Worm (Caenorhabditis elegans): Measurements from ENCODE around the gene snr-1.

- no peak for TF ChIP-seq pha-4 (tag; optimal IDR thresholded peaks at IDR 0.05)
- no peak for TF ChIP-seq rpc-1 (optimal IDR thresholded peaks at IDR 0.05)
- no peak for TF ChIP-seq rpc-1 (tag; optimal IDR thresholded peaks at IDR 0.05)
- TF ChIP-seq egl-44 (GFP tag; IDR thresholded peaks at IDR 0.05), result no peak
- TF ChIP-seq nhr-179 (tag; optimal IDR thresholded peaks at IDR 0.05), result no peak
- TF ChIP-seq unc-62 (GFP tag; optimal IDR thresholded peaks at IDR 0.05), result no peak
- no peak for TF ChIP-seq hrde-1 (tag; optimal IDR thresholded peaks at IDR 0.05; ENCODE audit: borderline replicate concordance)
- TF ChIP-seq him-1 (tag; optimal IDR thresholded peaks at IDR 0.05), result no peak
- no peak for TF ChIP-seq madf-6 (GFP tag; IDR thresholded peaks at IDR 0.05)
- no peak for TF ChIP-seq let-526 (GFP tag; IDR thresholded peaks at IDR 0.05)
- TF ChIP-seq ama-1 (optimal IDR thresholded peaks at IDR 0.05), result no peak
- no peak for TF ChIP-seq ama-1 (GFP tag; optimal IDR thresholded peaks at IDR 0.05)
Observed at ce11 chrIV:17058036-17058435, 29.8 kb upstream of the snr-1 start, which contains the start of gene Y116A8C.44.

All from whole organism, young adult.